Fruit fly (Drosophila melanogaster): ENCODE results near the gene Hsp110.
A peak's percentile ranks its signal among the peaks of the same experiment; 100 is the strongest.

DNA sequence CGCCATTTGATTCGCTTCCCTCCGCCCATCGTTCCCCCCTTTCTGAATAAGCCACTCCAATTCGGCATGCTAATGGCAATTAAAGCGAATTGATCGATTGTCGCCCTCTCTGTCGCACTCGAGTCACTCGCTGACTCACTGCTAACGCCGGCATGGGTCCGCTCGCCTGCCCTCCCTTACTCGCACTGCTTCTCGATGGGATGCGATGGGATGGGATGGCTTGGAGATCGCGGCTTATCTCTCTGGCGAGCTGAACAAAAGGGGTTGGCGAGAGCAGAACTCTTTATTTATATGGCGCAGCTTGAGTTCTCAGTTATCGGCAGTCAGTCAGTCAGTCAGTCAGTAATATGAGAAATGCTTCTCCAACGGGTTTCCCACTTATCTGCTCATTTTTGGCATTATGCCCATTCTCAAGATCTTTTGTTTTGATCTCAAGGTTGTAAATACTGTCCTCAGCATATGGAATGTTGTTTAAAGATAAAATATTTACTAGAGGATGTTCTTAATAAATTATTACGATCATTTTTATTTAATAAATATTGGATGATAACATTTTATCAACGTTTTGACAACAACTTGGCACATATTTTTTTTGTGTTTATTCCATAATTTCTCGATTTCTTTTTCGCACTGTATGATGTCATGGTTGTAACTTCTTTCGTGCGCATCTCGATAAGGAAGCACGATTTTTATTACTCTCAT is 19.1 kb downstream of the Hsp110 start:
- TF ChIP-seq CG1620 (GFP tag; optimal IDR thresholded peaks at IDR 0.05) (no peak), tj (GFP tag; optimal IDR thresholded peaks at IDR 0.05) (peak; percentile 16), CG11617 (GFP tag; optimal IDR thresholded peaks at IDR 0.05) (no peak), kay (GFP tag; ENCODE audit: borderline replicate concordance) (no peak), Clk (GFP tag; optimal IDR thresholded peaks at IDR 0.05) (no peak), ovo (GFP tag; optimal IDR thresholded peaks at IDR 0.05) (no peak), CG12768 (GFP tag; optimal IDR thresholded peaks at IDR 0.05) (no peak), pad (GFP tag; optimal IDR thresholded peaks at IDR 0.05) (no peak), CG7045 (GFP tag; optimal IDR thresholded peaks at IDR 0.05) (no peak)

Measured in whole organism, adult.